Fruit fly (Drosophila melanogaster) whole organism, embryonic: ENCODE measurements around the gene Or22b.

Experiments used
- CG10321 ChIP-seq: fragments of 200-800 bp; sonication (Bioruptor generic); IDR thresholded peaks from 2 replicates; pipeline ENCODE4 v1.3.6; 2022; ENCODE audit warnings: missing biosample characterization, missing genetic modification characterization
- CG11093 ChIP-seq: fragments of 200-800 bp; sonication (Bioruptor generic); IDR thresholded peaks from 3 replicates; pipeline ENCODE4 v1.3.6; 2022; ENCODE audit warnings: missing biosample characterization, missing genetic modification characterization
- CG12071 ChIP-seq: fragments of 200-800 bp; sonication (Bioruptor generic); optimal IDR thresholded peaks from 3 replicates; lab custom pipeline; 2018; ENCODE audit warnings: missing biosample characterization, mild to moderate bottlenecking, missing genetic modification characterization
- CG12236 ChIP-seq: fragments of 200-800 bp; sonication (Bioruptor generic); optimal IDR thresholded peaks from 2 replicates; lab custom pipeline; 2016; ENCODE audit warnings: missing biosample characterization, missing genetic modification characterization
- CG13296 ChIP-seq: fragments of 200-800 bp; sonication (Bioruptor generic); optimal IDR thresholded peaks from 3 replicates; lab custom pipeline; 2018; ENCODE audit warnings: missing biosample characterization, mild to moderate bottlenecking, missing genetic modification characterization
- CG14860 ChIP-seq: fragments of 200-800 bp; sonication (Bioruptor generic); IDR thresholded peaks from 3 replicates; pipeline ENCODE4 v1.3.6; 2022; ENCODE audit warnings: missing biosample characterization, missing genetic modification characterization; ENCODE audit not compliant: partially characterized antibody
- CG17612 ChIP-seq: fragments of 200-800 bp; sonication (Bioruptor generic); IDR thresholded peaks from 2 replicates; pipeline ENCODE4 v1.3.6; 2022; ENCODE audit warnings: missing biosample characterization, missing genetic modification characterization
- CG2129 ChIP-seq: fragments of 200-800 bp; sonication (Bioruptor generic); IDR thresholded peaks from 2 replicates; pipeline ENCODE4 v1.3.6; 2022; ENCODE audit warnings: missing biosample characterization, missing genetic modification characterization; ENCODE audit not compliant: partially characterized antibody
- CG2889 ChIP-seq: fragments of 200-800 bp; sonication (Bioruptor generic); IDR thresholded peaks from 3 replicates; pipeline ENCODE4 v1.3.6; 2022; ENCODE audit warnings: missing biosample characterization, missing genetic modification characterization
- CG3163 ChIP-seq: fragments of 200-800 bp; sonication (Bioruptor generic); optimal IDR thresholded peaks from 3 replicates; lab custom pipeline; 2016; ENCODE audit warnings: missing biosample characterization, missing genetic modification characterization
- CG32767 ChIP-seq: fragments of 200-800 bp; sonication (Bioruptor generic); IDR thresholded peaks from 2 replicates; pipeline ENCODE4 v1.3.6; 2022; ENCODE audit warnings: missing biosample characterization, missing genetic modification characterization
- CG34422 ChIP-seq: fragments of 200-800 bp; sonication (Bioruptor generic); IDR thresholded peaks from 3 replicates; pipeline ENCODE4 v1.3.6; 2022; ENCODE audit warnings: missing biosample characterization, missing genetic modification characterization
- CG4360 ChIP-seq: fragments of 200-800 bp; sonication (Bioruptor generic); IDR thresholded peaks from 2 replicates; pipeline ENCODE4 v1.3.6; 2022; ENCODE audit warnings: missing biosample characterization, missing genetic modification characterization
- CG5953 ChIP-seq: fragments of 200-800 bp; sonication (Bioruptor generic); IDR thresholded peaks from 2 replicates; pipeline ENCODE4 v1.3.6; 2022; ENCODE audit warnings: missing biosample characterization, missing genetic modification characterization
- CG6254 ChIP-seq: fragments of 200-800 bp; sonication (Bioruptor generic); optimal IDR thresholded peaks from 3 replicates; lab custom pipeline; 2017; ENCODE audit warnings: mild to moderate bottlenecking, missing biosample characterization, missing genetic modification reagents, missing genetic modification characterization
- CG6654 ChIP-seq: fragments of 200-800 bp; sonication (Bioruptor generic); optimal IDR thresholded peaks from 2 replicates; lab custom pipeline; 2017; ENCODE audit warnings: missing biosample characterization, mild to moderate bottlenecking, missing genetic modification characterization
- CG8290 ChIP-seq, 3 experiments: fragments of 200-800 bp; sonication (Bioruptor generic); optimal IDR thresholded peaks; 2 replicates each; lab custom pipeline; 2016 to 2019; ENCODE audit warnings: missing biosample characterization in 3 of 3, missing genetic modification characterization in 3 of 3, mild to moderate bottlenecking in 2 of 3, moderate library complexity in 1 of 3
- Dip2 ChIP-seq: fragments of 200-800 bp; sonication (Bioruptor generic); IDR thresholded peaks from 2 replicates; pipeline ENCODE4 v1.3.6; 2022; ENCODE audit warnings: missing biosample characterization, missing genetic modification characterization
- E2f1 ChIP-seq: fragments of 200-800 bp; sonication (Bioruptor generic); IDR thresholded peaks from 2 replicates; pipeline ENCODE4 v1.3.6; 2022; ENCODE audit warnings: missing biosample characterization, missing genetic modification characterization
- Ets65A ChIP-seq: fragments of 200-800 bp; sonication (Bioruptor generic); peaks from one replicate; lab custom pipeline; 2016; ENCODE audit warnings: missing biosample characterization, missing genetic modification characterization
- Fer1 ChIP-seq: fragments of 200-800 bp; sonication (Bioruptor generic); optimal IDR thresholded peaks from 2 replicates; lab custom pipeline; 2017; ENCODE audit warnings: missing biosample characterization, mild to moderate bottlenecking, missing genetic modification characterization
- HLH3B ChIP-seq: fragments of 200-800 bp; sonication (Bioruptor generic); IDR thresholded peaks from 2 replicates; pipeline ENCODE4 v1.3.6; 2022; ENCODE audit warnings: missing biosample characterization, missing genetic modification characterization
- HLHmδ ChIP-seq: fragments of 200-800 bp; sonication (Bioruptor generic); optimal IDR thresholded peaks from 2 replicates; lab custom pipeline; 2018; ENCODE audit warnings: missing biosample characterization, mild to moderate bottlenecking, missing genetic modification characterization, moderate library complexity
- Hand ChIP-seq: fragments of 200-800 bp; sonication (Bioruptor generic); optimal IDR thresholded peaks from 2 replicates; lab custom pipeline; 2017; ENCODE audit warnings: mild to moderate bottlenecking, missing biosample characterization, missing genetic modification reagents, missing genetic modification characterization
- Hr39 ChIP-seq: fragments of >200 bp; optimal IDR thresholded peaks from 2 replicates; lab custom pipeline; 2017
- Med ChIP-seq: fragments of 200-800 bp; sonication (Bioruptor generic); peaks from one replicate; lab custom pipeline; 2016; ENCODE audit warnings: missing biosample characterization, missing genetic modification characterization, mild to moderate bottlenecking, inconsistent platforms, moderate library complexity
- Mrtf ChIP-seq: fragments of 200-800 bp; sonication (Bioruptor generic); IDR thresholded peaks from 3 replicates; pipeline ENCODE4 v1.3.6; 2022; ENCODE audit warnings: missing biosample characterization, missing genetic modification characterization
- NfI ChIP-seq: fragments of 200-800 bp; sonication (Bioruptor generic); optimal IDR thresholded peaks from 3 replicates; lab custom pipeline; 2018; ENCODE audit warnings: missing biosample characterization, mild to moderate bottlenecking, missing genetic modification characterization, moderate library complexity
- Ptx1 ChIP-seq: fragments of 200-800 bp; sonication (Bioruptor generic); IDR thresholded peaks from 2 replicates; pipeline ENCODE4 v1.3.6; 2022; ENCODE audit warnings: missing biosample characterization, missing genetic modification characterization
- Sry-δ ChIP-seq: fragments of 200-800 bp; sonication (Bioruptor generic); optimal IDR thresholded peaks from 2 replicates; lab custom pipeline; 2016; ENCODE audit warnings: missing biosample characterization, missing genetic modification characterization
- Stat92E ChIP-seq, 3 experiments: fragments of >200 bp in 2 of 3; fragments of 200-800 bp in 1 of 3; sonication (Bioruptor generic) in 1 of 3; optimal IDR thresholded peaks; 2 replicates each; lab custom pipeline; 2017 to 2019; ENCODE audit warnings: missing biosample characterization in 3 of 3, missing genetic modification characterization in 3 of 3, mild to moderate bottlenecking in 1 of 3, moderate library complexity in 1 of 3
- ap ChIP-seq: fragments of 200-800 bp; sonication (Bioruptor generic); IDR thresholded peaks from 2 replicates; pipeline ENCODE4 v1.3.6; 2022; ENCODE audit warnings: missing biosample characterization, missing genetic modification characterization
- chm ChIP-seq: fragments of 200-800 bp; sonication (Bioruptor generic); IDR thresholded peaks from 2 replicates; pipeline ENCODE4 v1.3.6; 2022; ENCODE audit warnings: missing biosample characterization, missing genetic modification characterization
- chn ChIP-seq: fragments of 200-800 bp; sonication (Bioruptor generic); optimal IDR thresholded peaks from 2 replicates; lab custom pipeline; 2016; ENCODE audit warnings: missing biosample characterization, missing genetic modification characterization
- dm ChIP-seq: fragments of 200-800 bp; sonication (Bioruptor generic); optimal IDR thresholded peaks from 3 replicates; lab custom pipeline; 2016; ENCODE audit warnings: missing biosample characterization, missing genetic modification characterization
- dpn ChIP-seq, 2 experiments: fragments of 200-800 bp; sonication (Bioruptor generic); optimal IDR thresholded peaks; 3 replicates each; lab custom pipeline; 2016; ENCODE audit warnings: missing biosample characterization in 2 of 2, missing genetic modification characterization in 2 of 2
- en ChIP-seq: fragments of 200-800 bp; sonication (Bioruptor generic); optimal IDR thresholded peaks from 2 replicates; lab custom pipeline; 2016; ENCODE audit warnings: missing biosample characterization, missing genetic modification characterization
- gce ChIP-seq: fragments of 200-800 bp; sonication (Bioruptor generic); IDR thresholded peaks from 3 replicates; pipeline ENCODE4 v1.3.6; 2022; ENCODE audit warnings: missing biosample characterization, missing genetic modification characterization
- gcm2 ChIP-seq: fragments of 200-800 bp; sonication (Bioruptor generic); optimal IDR thresholded peaks from 2 replicates; lab custom pipeline; 2016; ENCODE audit warnings: missing biosample characterization, missing genetic modification characterization
- hth ChIP-seq: fragments of >200 bp; optimal IDR thresholded peaks from 2 replicates; lab custom pipeline; 2017; ENCODE audit warnings: inconsistent platforms
- kni ChIP-seq: fragments of 200-800 bp; sonication (Bioruptor generic); optimal IDR thresholded peaks from 3 replicates; lab custom pipeline; 2017; ENCODE audit warnings: mild to moderate bottlenecking, missing biosample characterization, missing genetic modification reagents, missing genetic modification characterization
- lola ChIP-seq, 3 experiments: fragments of >200 bp in 2 of 3; fragments of 200-800 bp in 1 of 3; sonication (Bioruptor generic) in 1 of 3; optimal IDR thresholded peaks; 2 replicates each; lab custom pipeline; 2017 to 2019; ENCODE audit warnings: missing biosample characterization in 3 of 3, missing genetic modification characterization in 3 of 3, mild to moderate bottlenecking in 1 of 3, moderate library complexity in 1 of 3
- mirr ChIP-seq: fragments of 200-800 bp; sonication (Bioruptor generic); optimal IDR thresholded peaks from 3 replicates; lab custom pipeline; 2018; ENCODE audit warnings: missing biosample characterization, mild to moderate bottlenecking, missing genetic modification characterization
- nmo ChIP-seq: fragments of 200-800 bp; sonication (Bioruptor generic); optimal IDR thresholded peaks from 2 replicates; lab custom pipeline; 2018; ENCODE audit warnings: missing biosample characterization, mild to moderate bottlenecking, missing genetic modification characterization, moderate library complexity
- onecut ChIP-seq: fragments of 200-800 bp; sonication (Bioruptor generic); IDR thresholded peaks from 2 replicates; pipeline ENCODE4 v1.3.6; 2022; ENCODE audit warnings: missing biosample characterization, missing genetic modification characterization
- org-1 ChIP-seq: fragments of 200-800 bp; sonication (Bioruptor generic); optimal IDR thresholded peaks from 2 replicates; lab custom pipeline; 2017; ENCODE audit warnings: missing biosample characterization, missing genetic modification characterization
- pfk ChIP-seq: fragments of 200-800 bp; sonication (Bioruptor generic); optimal IDR thresholded peaks from 2 replicates; lab custom pipeline; 2018; ENCODE audit warnings: missing biosample characterization, mild to moderate bottlenecking, missing genetic modification characterization, moderate library complexity
- salm ChIP-seq: fragments of 200-800 bp; sonication (Bioruptor generic); optimal IDR thresholded peaks from 2 replicates; lab custom pipeline; 2018; ENCODE audit warnings: missing biosample characterization, mild to moderate bottlenecking, missing genetic modification characterization
- sim ChIP-seq: fragments of 200-800 bp; sonication (Bioruptor generic); IDR thresholded peaks from 2 replicates; pipeline ENCODE4 v1.3.6; 2022; ENCODE audit warnings: missing biosample characterization, missing genetic modification characterization
- slbo ChIP-seq: fragments of 200-800 bp; sonication (Bioruptor generic); IDR thresholded peaks from 2 replicates; pipeline ENCODE4 v1.3.6; 2022; ENCODE audit warnings: missing biosample characterization, missing genetic modification characterization
- trem ChIP-seq: fragments of 200-800 bp; optimal IDR thresholded peaks from 3 replicates; lab custom pipeline; 2019; ENCODE audit warnings: missing biosample characterization, mild to moderate bottlenecking, missing genetic modification characterization, moderate library complexity

Or22b gene

dm6 chr2L:1473427-1473826 lies 49.1 kb upstream of the Or22b start (continued):
- peak; percentile 36 for TF ChIP-seq CG6254
- TF ChIP-seq onecut (GFP tag; lab: Robert Waterston, UW) = peak; percentile 67
- TF ChIP-seq lola (GFP tag; optimal IDR thresholded peaks at IDR 0.05; lab: Kevin White, UChicago) = peak in 1 of 3 experiments; percentile 41
- peak; percentile 46 for TF ChIP-seq slbo (GFP tag; lab: Robert Waterston, UW)
- no peak for TF ChIP-seq CG2129
- TF ChIP-seq E2f1 (GFP tag; lab: Robert Waterston, UW) = peak; percentile 64
- TF ChIP-seq hth (lab: Kevin White, UChicago) = no peak
- no peak for TF ChIP-seq pfk (GFP tag; lab: Kevin White, UChicago)
- TF ChIP-seq dm (GFP tag; lab: Kevin White, UChicago) = no peak
- TF ChIP-seq Hr39 = no peak
- 0 out of 2 replicates have a peak, but pooled peaks have one; percentile 18 for TF ChIP-seq sim (GFP tag; lab: Robert Waterston, UW)
- TF ChIP-seq Hand (GFP tag; lab: Kevin White, UChicago) = no peak
- peak; percentile 54 for TF ChIP-seq CG4360 (GFP tag; lab: Robert Waterston, UW)
- TF ChIP-seq org-1 (GFP tag; lab: Kevin White, UChicago) = no peak
- TF ChIP-seq HLHmδ (GFP tag; lab: Kevin White, UChicago) = no peak
- peak; percentile 62; the same call in 1 of the 2 replicates for TF ChIP-seq Ptx1 (GFP tag; lab: Robert Waterston, UW)
- no peak for TF ChIP-seq CG10321 (GFP tag; lab: Robert Waterston, UW)
- no peak for TF ChIP-seq gcm2
- TF ChIP-seq CG12236 = no peak
- TF ChIP-seq en = no peak
- no peak for TF ChIP-seq CG3163 (GFP tag; lab: Kevin White, UChicago)
- TF ChIP-seq Stat92E (GFP tag; optimal IDR thresholded peaks at IDR 0.05; lab: Kevin White, UChicago) = no peak
- peak; percentile 79 for TF ChIP-seq chm (GFP tag; lab: Robert Waterston, UW)
- TF ChIP-seq CG32767 (GFP tag; lab: Robert Waterston, UW) = no peak
- peak; percentile 24; the same call in 1 of the 3 replicates for TF ChIP-seq Mrtf (GFP tag; lab: Robert Waterston, UW)
- no peak for TF ChIP-seq CG12071 (GFP tag; lab: Kevin White, UChicago)
- TF ChIP-seq CG13296 (GFP tag; lab: Kevin White, UChicago) = no peak
- TF ChIP-seq CG34422 = no peak
- TF ChIP-seq chn (GFP tag; lab: Kevin White, UChicago) = peak; percentile 52
- no peak for TF ChIP-seq CG2889 (GFP tag; lab: Robert Waterston, UW)
- no peak for TF ChIP-seq Dip2
- TF ChIP-seq mirr = no peak
- TF ChIP-seq Fer1 (GFP tag; lab: Kevin White, UChicago) = no peak
- no peak for TF ChIP-seq CG5953 (GFP tag; lab: Robert Waterston, UW)

dm6 chr2L:1476872-1477503 lies 45.5 kb upstream of the Or22b start:
- TF ChIP-seq Ets65A (GFP tag; lab: Kevin White, UChicago) (peak; percentile 71), CG11093 (GFP tag; lab: Robert Waterston, UW) (0 out of 3 replicates have a peak, but pooled peaks have one; percentile 29), salm (no peak), Med (GFP tag; lab: Kevin White, UChicago) (peak; percentile 63)

dm6 chr2L:1478488-1478887 lies 44.0 kb upstream of the Or22b start:
- TF ChIP-seq HLH3B (no peak), nmo (GFP tag; lab: Kevin White, UChicago) (no peak), ap (GFP tag; lab: Robert Waterston, UW) (no peak), Sry-δ (GFP tag; lab: Kevin White, UChicago) (peak; percentile 57), CG17612 (GFP tag; lab: Robert Waterston, UW) (peak; percentile 62; the same call in 1 of the 2 replicates), dpn (GFP tag; optimal IDR thresholded peaks at IDR 0.05; lab: Kevin White, UChicago) (no peak), gce (GFP tag; lab: Robert Waterston, UW) (no peak), CG6654 (GFP tag; lab: Kevin White, UChicago) (no peak), trem (tag; lab: Kevin White, UChicago) (no peak), CG8290 (GFP tag; optimal IDR thresholded peaks at IDR 0.05; lab: Kevin White, UChicago) (peak; percentile 12), CG8290 (tag; optimal IDR thresholded peaks at IDR 0.05; lab: Kevin White, UChicago) (peak in 1 of 2 experiments; percentile 14), NfI (GFP tag; lab: Kevin White, UChicago) (no peak), CG14860 (GFP tag; lab: Robert Waterston, UW) (0 out of 3 replicates have a peak, but pooled peaks have one; percentile 17), kni (GFP tag; lab: Kevin White, UChicago) (no peak)
